Worm (Caenorhabditis elegans): ENCODE measurements around the gene F45E12.6.

DNA sequence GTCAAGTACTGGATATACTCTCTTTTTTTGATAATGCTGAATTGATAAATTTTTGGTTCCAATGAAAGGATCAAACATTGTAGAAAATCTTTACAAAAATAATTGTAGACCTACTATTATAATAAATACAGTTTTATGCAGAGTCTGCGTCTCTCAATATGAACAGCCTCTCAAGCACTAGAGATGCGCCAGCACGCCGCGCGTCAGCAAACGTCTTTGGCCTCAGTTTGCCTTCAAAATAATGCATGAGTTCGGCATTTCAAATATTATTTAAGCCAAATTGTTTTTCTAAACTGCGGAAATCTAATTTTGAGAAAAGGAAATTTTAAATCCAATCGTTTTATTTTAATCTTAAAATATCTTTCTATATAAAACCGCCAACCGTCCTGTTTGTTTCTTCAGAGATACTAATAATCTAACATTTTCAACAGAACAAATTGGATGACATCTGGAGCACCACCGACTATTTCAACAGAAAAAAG lies 12.3 kb downstream of the F45E12.6 start, which contains the start of gene cul-4:
- TF ChIP-seq ceh-44 (GFP tag; IDR thresholded peaks at IDR 0.05) (no peak), lin-13 (GFP tag; optimal IDR thresholded peaks at IDR 0.05) (peak; percentile 25), hmg-1.1 (GFP tag; IDR thresholded peaks at IDR 0.05) (peak; percentile 48), ztf-7 (tag; optimal IDR thresholded peaks at IDR 0.05) (no peak), nhr-77 (tag; optimal IDR thresholded peaks at IDR 0.05) (no peak), zag-1 (tag; optimal IDR thresholded peaks at IDR 0.05) (no peak), fos-1 (tag; optimal IDR thresholded peaks at IDR 0.05) (no peak), snpc-4 (tag; optimal IDR thresholded peaks at IDR 0.05) (no peak)

Data from whole organism, L4 larva.